Worm (Caenorhabditis elegans) whole organism, L2 larva: Measurements from ENCODE around the gene C02B8.6.

Source experiments
- aly-2 ChIP-seq: fragments of 150-350 bp; optimal IDR thresholded peaks from 2 replicates; lab custom pipeline; 2014; ENCODE audit warnings: missing biosample characterization, missing genetic modification characterization
- lsy-2 ChIP-seq, 2 experiments: fragments of 150-350 bp in 1 of 2; sonication (generic microtip) in 1 of 2; optimal IDR thresholded peaks; 2 replicates each; lab custom pipeline; 2014 to 2017; ENCODE audit warnings: missing biosample characterization in 2 of 2, missing genetic modification characterization in 2 of 2
- nhr-11 ChIP-seq: fragments of 150-350 bp; optimal IDR thresholded peaks from 2 replicates; lab custom pipeline; 2014; ENCODE audit warnings: missing biosample characterization, missing genetic modification characterization
- snpc-4 ChIP-seq: fragments of 150-350 bp; optimal IDR thresholded peaks from 2 replicates; lab custom pipeline; 2014; ENCODE audit warnings: missing biosample characterization, missing genetic modification characterization
- zag-1 ChIP-seq: fragments of 150-350 bp; optimal IDR thresholded peaks from 2 replicates; lab custom pipeline; 2014; ENCODE audit warnings: missing biosample characterization, missing genetic modification characterization
- ztf-11 ChIP-seq: sonication (generic microtip); optimal IDR thresholded peaks from 2 replicates; lab custom pipeline; 2017; ENCODE audit warnings: missing biosample characterization, missing genetic modification characterization

DNA sequence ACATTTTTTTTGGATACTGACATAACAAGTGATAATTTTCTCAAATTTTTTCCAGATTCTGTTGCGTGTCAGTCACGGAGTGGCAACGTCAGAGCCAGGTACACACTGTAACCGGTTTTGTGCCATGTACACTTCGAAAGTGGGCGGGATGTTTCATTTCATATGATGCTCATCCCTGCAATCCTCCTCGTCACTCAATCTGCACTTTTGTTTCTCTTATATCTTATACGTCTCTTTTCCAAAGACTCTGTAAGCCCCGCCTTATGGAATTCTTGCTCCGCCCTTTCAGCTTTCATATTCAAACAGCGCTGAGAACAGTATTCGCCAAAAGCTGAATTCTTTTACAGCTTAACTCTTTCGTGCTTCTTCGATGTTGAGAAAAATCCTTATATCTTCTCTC lies 3.0 kb upstream of the C02B8.6 start, which contains the start of gene C02B8.3:
- TF ChIP-seq snpc-4 (tag; lab: Kevin White, UChicago) (no peak), zag-1 (tag; lab: Kevin White, UChicago) (no peak), ztf-11 (tag; lab: Kevin White, UChicago) (no peak), lsy-2 (tag; optimal IDR thresholded peaks at IDR 0.05; lab: Kevin White, UChicago) (no peak), nhr-11 (tag; lab: Kevin White, UChicago) (no peak), aly-2 (no peak)
